Worm (Caenorhabditis elegans) whole organism, L4 larva: ENCODE data around the gene Y37E11AL.12.
A peak's percentile ranks its signal among the peaks of the same experiment; 100 is the strongest.

Experiments
- R02D3.7 ChIP-seq: fragments of 150-350 bp; sonication (generic microtip); optimal IDR thresholded peaks from 3 replicates; lab custom pipeline; 2014; ENCODE audit warnings: missing biosample characterization, missing genetic modification characterization
- Y105C5A.15 ChIP-seq: fragments of 200-800 bp; sonication (Bioruptor generic); IDR thresholded peaks from 2 replicates; pipeline ENCODE4 v1.3.6; 2022; ENCODE audit warnings: missing genetic modification characterization, missing compliant biosample characterization
- Y75B8A.6 ChIP-seq: fragments of 200-800 bp; sonication (Bioruptor generic); IDR thresholded peaks from 2 replicates; pipeline ENCODE4 v1.3.6; 2022; ENCODE audit warnings: missing genetic modification reagents, missing genetic modification characterization, missing compliant biosample characterization
- aha-1 ChIP-seq: fragments of 150-350 bp; peaks from one replicate; lab custom pipeline; 2014; ENCODE audit warnings: missing biosample characterization, missing genetic modification characterization
- cey-2 ChIP-seq: sonication (generic microtip); optimal IDR thresholded peaks from 3 replicates; lab custom pipeline; 2017; ENCODE audit warnings: missing genetic modification characterization, mild to moderate bottlenecking, missing compliant biosample characterization, antibody characterized with exemption, borderline replicate concordance; ENCODE audit not compliant: insufficient read depth
- daf-12 ChIP-seq: fragments of 150-350 bp; optimal IDR thresholded peaks from 2 replicates; lab custom pipeline; 2014; ENCODE audit warnings: missing biosample characterization, missing genetic modification reagents, missing genetic modification characterization
- daf-16 ChIP-seq, 3 experiments: sonication (generic microtip); optimal IDR thresholded peaks; 2 replicates each; lab custom pipeline; 2016 to 2017; ENCODE audit warnings: missing genetic modification characterization in 3 of 3, missing genetic modification reagents in 3 of 3, mild to moderate bottlenecking in 2 of 3, missing compliant biosample characterization in 2 of 3, missing biosample characterization in 1 of 3, moderate library complexity in 1 of 3
- daf-19 ChIP-seq: fragments of 200-800 bp; sonication (Bioruptor generic); conservative IDR thresholded peaks from 2 replicates; pipeline ENCODE4 v1.3.6; 2022; ENCODE audit warnings: missing genetic modification characterization, missing compliant biosample characterization
- dmd-9 ChIP-seq: fragments of 200-800 bp; sonication (Bioruptor generic); IDR thresholded peaks from 2 replicates; pipeline ENCODE4 v1.3.6; 2022; ENCODE audit warnings: missing genetic modification reagents, missing genetic modification characterization, missing compliant biosample characterization
- dpl-1 ChIP-seq: fragments of 150-350 bp; optimal IDR thresholded peaks from 2 replicates; lab custom pipeline; 2014; ENCODE audit warnings: missing biosample characterization, missing genetic modification reagents, missing genetic modification characterization
- fkh-10 ChIP-seq: fragments of 150-350 bp; optimal IDR thresholded peaks from 2 replicates; lab custom pipeline; 2014; ENCODE audit warnings: missing biosample characterization, missing genetic modification reagents, missing genetic modification characterization
- hif-1 ChIP-seq, 2 experiments: sonication (generic microtip); optimal IDR thresholded peaks; 2 replicates each; lab custom pipeline; 2016 to 2017; ENCODE audit warnings: missing compliant biosample characterization in 2 of 2, missing genetic modification characterization in 2 of 2, missing genetic modification reagents in 2 of 2, missing genotype in 2 of 2, mild to moderate bottlenecking in 1 of 2
- hmg-1.1 ChIP-seq: fragments of 200-800 bp; sonication (Bioruptor generic); IDR thresholded peaks from 2 replicates; pipeline ENCODE4 v1.3.6; 2022; ENCODE audit warnings: missing genetic modification reagents, missing genetic modification characterization, missing compliant biosample characterization
- lin-15B ChIP-seq: fragments of 150-350 bp; sonication (generic microtip); optimal IDR thresholded peaks from 3 replicates; lab custom pipeline; 2014; ENCODE audit warnings: missing biosample characterization, missing genetic modification characterization
- lin-29 ChIP-seq: fragments of 200-800 bp; sonication (Bioruptor generic); IDR thresholded peaks from 2 replicates; pipeline ENCODE4 v1.3.6; 2022; ENCODE audit warnings: missing genetic modification reagents, missing genetic modification characterization, missing compliant biosample characterization
- lin-38 ChIP-seq: fragments of 200-800 bp; sonication (Bioruptor generic); IDR thresholded peaks from 2 replicates; pipeline ENCODE4 v1.3.6; 2022; ENCODE audit warnings: missing genetic modification reagents, missing genetic modification characterization, missing compliant biosample characterization
- lir-3 ChIP-seq: sonication (generic microtip); optimal IDR thresholded peaks from 2 replicates; lab custom pipeline; 2016; ENCODE audit warnings: mild to moderate bottlenecking, missing genetic modification characterization, missing compliant biosample characterization
- lsy-2 ChIP-seq, 2 experiments: fragments of 150-350 bp in 1 of 2; sonication (generic microtip) in 1 of 2; optimal IDR thresholded peaks; 2 replicates each; lab custom pipeline; 2014 to 2017; ENCODE audit warnings: missing biosample characterization in 2 of 2, missing genetic modification characterization in 2 of 2
- madf-9 ChIP-seq: fragments of 200-800 bp; sonication (Bioruptor generic); conservative IDR thresholded peaks from 2 replicates; pipeline ENCODE4 v1.3.6; 2022; ENCODE audit warnings: missing genetic modification reagents, missing genetic modification characterization, missing compliant biosample characterization
- mdl-1 ChIP-seq, 2 experiments: fragments of 150-350 bp in 1 of 2; sonication (generic microtip) in 1 of 2; optimal IDR thresholded peaks; 2 replicates each; lab custom pipeline; 2014 to 2017; ENCODE audit warnings: missing biosample characterization in 2 of 2, missing genetic modification characterization in 2 of 2
- mdt-29 ChIP-seq: fragments of 200-800 bp; sonication (Bioruptor generic); IDR thresholded peaks from 2 replicates; pipeline ENCODE4 v1.3.6; 2022; ENCODE audit warnings: missing genetic modification reagents, missing genetic modification characterization, missing compliant biosample characterization
- mep-1 ChIP-seq: fragments of 150-350 bp; sonication (generic microtip); optimal IDR thresholded peaks from 3 replicates; lab custom pipeline; 2014; ENCODE audit warnings: missing biosample characterization, missing genetic modification characterization
- mes-2 ChIP-seq: sonication (generic microtip); optimal IDR thresholded peaks from 2 replicates; lab custom pipeline; 2016; ENCODE audit warnings: missing genotype, mild to moderate bottlenecking, missing genetic modification characterization, missing compliant biosample characterization; ENCODE audit not compliant: poor library complexity, severe bottlenecking
- mxl-2 ChIP-seq: fragments of 200-800 bp; sonication (Bioruptor generic); conservative IDR thresholded peaks from 2 replicates; pipeline ENCODE4 v1.3.6; 2022; ENCODE audit warnings: missing genetic modification reagents, missing genetic modification characterization, missing compliant biosample characterization
- mxl-3 ChIP-seq: fragments of 200-800 bp; sonication (Bioruptor generic); optimal IDR thresholded peaks from 2 replicates; lab custom pipeline; 2018; ENCODE audit warnings: mild to moderate bottlenecking, missing genetic modification characterization, missing compliant biosample characterization
- nhr-11 ChIP-seq: fragments of 150-350 bp; optimal IDR thresholded peaks from 2 replicates; lab custom pipeline; 2014; ENCODE audit warnings: missing biosample characterization, missing genetic modification characterization
- nhr-111 ChIP-seq: fragments of 200-800 bp; sonication (Bioruptor generic); optimal IDR thresholded peaks from 2 replicates; lab custom pipeline; 2018; ENCODE audit warnings: mild to moderate bottlenecking, missing genetic modification characterization, missing compliant biosample characterization
- nhr-28 ChIP-seq: fragments of 150-350 bp; optimal IDR thresholded peaks from 2 replicates; lab custom pipeline; 2014; ENCODE audit warnings: missing biosample characterization, missing genetic modification characterization
- nhr-76 ChIP-seq: fragments of 150-350 bp; optimal IDR thresholded peaks from 2 replicates; lab custom pipeline; 2014; ENCODE audit warnings: missing biosample characterization, missing genetic modification characterization
- php-3 ChIP-seq: fragments of 200-800 bp; sonication (Bioruptor generic); IDR thresholded peaks from 2 replicates; pipeline ENCODE4 v1.3.6; 2022; ENCODE audit warnings: missing genetic modification reagents, missing genetic modification characterization, missing compliant biosample characterization
- sdz-12 ChIP-seq: fragments of 200-800 bp; sonication (Bioruptor generic); optimal IDR thresholded peaks from 2 replicates; lab custom pipeline; 2018; ENCODE audit warnings: mild to moderate bottlenecking, missing genetic modification characterization, missing compliant biosample characterization
- set-16 ChIP-seq: fragments of 200-800 bp; sonication (Bioruptor generic); IDR thresholded peaks from 2 replicates; pipeline ENCODE4 v1.3.6; 2022; ENCODE audit warnings: missing genetic modification reagents, missing genetic modification characterization, missing compliant biosample characterization
- skn-1 ChIP-seq: fragments of 150-350 bp; optimal IDR thresholded peaks from 2 replicates; lab custom pipeline; 2014; ENCODE audit warnings: missing biosample characterization, missing genetic modification characterization
- unc-62 ChIP-seq, 3 experiments: fragments of 150-350 bp in 1 of 3; sonication (generic microtip); optimal IDR thresholded peaks in 2 of 3; peaks in 1 of 3; 1 replicate in 1 of 3; 2 replicates in 2 of 3; lab custom pipeline; 2014 to 2017; ENCODE audit warnings: missing biosample characterization in 3 of 3, missing genetic modification characterization in 3 of 3, missing genetic modification reagents in 3 of 3, missing genotype in 1 of 3
- vab-7 ChIP-seq: fragments of 200-800 bp; sonication (Bioruptor generic); IDR thresholded peaks from 2 replicates; pipeline ENCODE4 v1.3.6; 2022; ENCODE audit warnings: missing genetic modification reagents, missing genetic modification characterization, missing compliant biosample characterization
- zip-11 ChIP-seq: fragments of 200-800 bp; sonication (Bioruptor generic); IDR thresholded peaks from 2 replicates; pipeline ENCODE4 v1.3.6; 2022; ENCODE audit warnings: missing genetic modification characterization, missing compliant biosample characterization

Gene Y37E11AL.12

DNA sequence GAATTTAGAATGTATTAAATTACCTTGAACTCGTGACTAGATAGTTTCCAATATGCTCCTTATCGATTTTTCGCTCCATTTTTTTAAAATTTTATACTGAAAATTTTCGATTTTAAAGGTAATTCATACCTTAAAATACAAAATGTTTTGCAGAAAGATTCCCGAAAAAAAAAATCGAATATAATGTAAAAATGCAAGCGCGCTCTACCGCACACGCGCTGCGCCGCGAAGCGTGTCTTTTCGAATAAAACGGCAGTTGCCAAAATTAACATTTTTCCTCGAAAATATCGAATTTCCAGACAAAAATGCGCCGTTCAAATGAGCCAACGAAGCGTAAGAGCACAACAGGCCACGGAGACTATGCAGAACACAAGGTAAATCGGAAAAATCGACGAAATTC is 7.2 kb downstream of the Y37E11AL.12 start, which contains the start of the genes taf-6.2 and Y37E11AL.3 (continued):
- TF ChIP-seq nhr-11: peak; percentile 21
- TF ChIP-seq dmd-9: no peak
- TF ChIP-seq mxl-2 (GFP tag; lab: Robert Waterston, UW): no peak
- TF ChIP-seq Y105C5A.15 (GFP tag; lab: Robert Waterston, UW): no peak
- peak; percentile 97 for TF ChIP-seq lin-38
- TF ChIP-seq madf-9 (GFP tag; lab: Robert Waterston, UW): no peak
- TF ChIP-seq vab-7: no peak
- no peak for TF ChIP-seq mdl-1 (tag; optimal IDR thresholded peaks at IDR 0.05; lab: Kevin White, UChicago)
- no peak for TF ChIP-seq lir-3 (tag; lab: Kevin White, UChicago)
- TF ChIP-seq daf-16 (GFP tag; optimal IDR thresholded peaks at IDR 0.05; lab: Kevin White, UChicago): no peak
- no peak for TF ChIP-seq daf-16 (tag; optimal IDR thresholded peaks at IDR 0.05; lab: Kevin White, UChicago)
- TF ChIP-seq nhr-76 (tag; lab: Kevin White, UChicago): no peak
- TF ChIP-seq daf-19 (GFP tag; lab: Robert Waterston, UW): no peak
- no peak for TF ChIP-seq nhr-111
- TF ChIP-seq aha-1 (tag; lab: Kevin White, UChicago): peak; percentile 29
- no peak for TF ChIP-seq lin-29
- peak; percentile 14 for TF ChIP-seq fkh-10 (GFP tag; lab: Kevin White, UChicago)
- peak; percentile 88 for TF ChIP-seq dpl-1 (GFP tag; lab: Kevin White, UChicago)
- TF ChIP-seq set-16 (GFP tag; lab: Robert Waterston, UW): no peak
- peak in 1 of 2 experiments; percentile 66 for TF ChIP-seq lsy-2 (tag; optimal IDR thresholded peaks at IDR 0.05; lab: Kevin White, UChicago)
- TF ChIP-seq cey-2 (tag; lab: Kevin White, UChicago): no peak
- no peak for TF ChIP-seq daf-12 (tag; lab: Kevin White, UChicago)
- TF ChIP-seq lin-15B (tag; lab: Kevin White, UChicago): no peak
- TF ChIP-seq mes-2 (tag; lab: Kevin White, UChicago): peak; percentile 79
- no peak for TF ChIP-seq hmg-1.1 (GFP tag; lab: Robert Waterston, UW)
- peak; percentile 52 for TF ChIP-seq nhr-28 (tag; lab: Kevin White, UChicago)
- TF ChIP-seq php-3: no peak
- TF ChIP-seq mep-1 (tag; lab: Kevin White, UChicago): peak; percentile 33
- TF ChIP-seq Y75B8A.6 (GFP tag; lab: Robert Waterston, UW): no peak
- TF ChIP-seq zip-11 (GFP tag; lab: Robert Waterston, UW): no peak
- TF ChIP-seq sdz-12 (GFP tag; lab: Kevin White, UChicago): no peak
- no peak for TF ChIP-seq R02D3.7 (tag; lab: Kevin White, UChicago)

- no peak for TF ChIP-seq mdt-29
- no peak for TF ChIP-seq mxl-3 (GFP tag; lab: Kevin White, UChicago)
- peak; percentile 71 for TF ChIP-seq set-16 (GFP tag; lab: Robert Waterston, UW)
Measured at ce11 chrIV:3688050-3688449, 13.7 kb downstream of the Y37E11AL.12 start.

- TF ChIP-seq vab-7 (no peak), unc-62 (GFP tag; optimal IDR thresholded peaks at IDR 0.05 in 1 of 2; lab: Kevin White, UChicago) (peak in 1 of 2 experiments; percentile 71), unc-62 (tag; optimal IDR thresholded peaks at IDR 0.05; lab: Kevin White, UChicago) (no peak), skn-1 (no peak), hif-1 (tag; optimal IDR thresholded peaks at IDR 0.05; lab: Kevin White, UChicago) (no peak), mxl-2 (GFP tag; lab: Robert Waterston, UW) (no peak), lir-3 (tag; lab: Kevin White, UChicago) (no peak)
Measured at ce11 chrIV:3686765-3687164, 15.0 kb downstream of the Y37E11AL.12 start, which contains the start of gene map-1. TSS of gene map-1 (minus strand) at chrIV:3686865.
